Worm (Caenorhabditis elegans) whole organism, late embryonic: ENCODE data around the gene npr-25.

Source experiments
- C38D4.7 ChIP-seq: fragments of 200-800 bp; sonication (Bioruptor generic); optimal IDR thresholded peaks from 2 replicates; lab custom pipeline; 2018; ENCODE audit warnings: mild to moderate bottlenecking, missing genetic modification characterization, moderate library complexity, missing compliant biosample characterization
- F13H6.1 ChIP-seq: sonication (generic microtip); optimal IDR thresholded peaks from 2 replicates; lab custom pipeline; 2016; ENCODE audit warnings: missing genetic modification characterization, missing compliant biosample characterization
- K02D7.2 ChIP-seq: sonication (generic microtip); optimal IDR thresholded peaks from 2 replicates; lab custom pipeline; 2017; ENCODE audit warnings: mild to moderate bottlenecking, missing genetic modification characterization, missing compliant biosample characterization
- K09A11.1 ChIP-seq: sonication (generic microtip); optimal IDR thresholded peaks from 2 replicates; lab custom pipeline; 2017; ENCODE audit warnings: antibody characterized with exemption, mild to moderate bottlenecking, missing genetic modification characterization, missing compliant biosample characterization; ENCODE audit not compliant: insufficient read depth
- Y22D7AL.16 ChIP-seq: sonication (generic microtip); optimal IDR thresholded peaks from 2 replicates; lab custom pipeline; 2016; ENCODE audit warnings: missing genetic modification characterization, missing compliant biosample characterization
- ama-1 ChIP-seq: fragments of 150-350 bp; optimal IDR thresholded peaks from 2 replicates; lab custom pipeline; 2014
- ceh-19 ChIP-seq: fragments of 200-800 bp; sonication (Bioruptor generic); optimal IDR thresholded peaks from 2 replicates; lab custom pipeline; 2018; ENCODE audit warnings: mild to moderate bottlenecking, missing genetic modification characterization, missing compliant biosample characterization
- ceh-30 ChIP-seq: fragments of 150-350 bp; optimal IDR thresholded peaks from 2 replicates; lab custom pipeline; 2014; ENCODE audit warnings: missing biosample characterization, missing genetic modification characterization
- ceh-31 ChIP-seq: sonication (generic microtip); optimal IDR thresholded peaks from 2 replicates; lab custom pipeline; 2016; ENCODE audit warnings: missing genetic modification characterization, missing compliant biosample characterization
- ceh-34 ChIP-seq: sonication (generic microtip); optimal IDR thresholded peaks from 2 replicates; lab custom pipeline; 2016; ENCODE audit warnings: mild to moderate bottlenecking, missing genetic modification characterization, missing compliant biosample characterization
- ceh-45 ChIP-seq: fragments of 200-800 bp; sonication (Bioruptor generic); IDR thresholded peaks from 2 replicates; pipeline ENCODE4 v1.3.6; 2022; ENCODE audit warnings: missing genetic modification reagents, missing genetic modification characterization, missing compliant biosample characterization
- ceh-48 ChIP-seq: sonication (generic microtip); optimal IDR thresholded peaks from 2 replicates; lab custom pipeline; 2016; ENCODE audit warnings: missing genetic modification characterization, inconsistent platforms, missing compliant biosample characterization
- ceh-6 ChIP-seq: fragments of 200-800 bp; sonication (Bioruptor generic); optimal IDR thresholded peaks from 2 replicates; lab custom pipeline; 2018; ENCODE audit warnings: mild to moderate bottlenecking, missing genetic modification characterization, missing compliant biosample characterization
- che-1 ChIP-seq: sonication (generic microtip); optimal IDR thresholded peaks from 2 replicates; lab custom pipeline; 2016; ENCODE audit warnings: mild to moderate bottlenecking, missing genetic modification characterization, missing compliant biosample characterization
- dmd-4 ChIP-seq: sonication (generic microtip); optimal IDR thresholded peaks from 2 replicates; lab custom pipeline; 2016; ENCODE audit warnings: borderline replicate concordance, missing genetic modification characterization, missing compliant biosample characterization
- dve-1 ChIP-seq: sonication (generic microtip); optimal IDR thresholded peaks from 2 replicates; lab custom pipeline; 2017; ENCODE audit warnings: antibody characterized with exemption, mild to moderate bottlenecking, missing genetic modification characterization, missing compliant biosample characterization
- elt-4 ChIP-seq: sonication (generic microtip); optimal IDR thresholded peaks from 2 replicates; lab custom pipeline; 2016; ENCODE audit warnings: missing genetic modification characterization, missing compliant biosample characterization
- fax-1 ChIP-seq: sonication (generic microtip); optimal IDR thresholded peaks from 2 replicates; lab custom pipeline; 2016; ENCODE audit warnings: missing genotype, missing genetic modification characterization, missing compliant biosample characterization
- fkh-10 ChIP-seq: fragments of 150-350 bp; optimal IDR thresholded peaks from 2 replicates; lab custom pipeline; 2014; ENCODE audit warnings: missing biosample characterization, missing genetic modification reagents, missing genetic modification characterization
- gmeb-2 ChIP-seq: sonication (generic microtip); optimal IDR thresholded peaks from 2 replicates; lab custom pipeline; 2016; ENCODE audit warnings: missing genetic modification characterization, inconsistent platforms, missing compliant biosample characterization
- hlh-13 ChIP-seq: fragments of 200-800 bp; sonication (Bioruptor generic); optimal IDR thresholded peaks from 2 replicates; lab custom pipeline; 2018; ENCODE audit warnings: mild to moderate bottlenecking, missing genetic modification characterization, missing compliant biosample characterization
- hlh-30 ChIP-seq: sonication (generic microtip); optimal IDR thresholded peaks from 2 replicates; lab custom pipeline; 2017; ENCODE audit warnings: antibody characterized with exemption, missing genetic modification characterization, missing compliant biosample characterization; ENCODE audit not compliant: insufficient read depth
- hlh-8 ChIP-seq: sonication (generic microtip); optimal IDR thresholded peaks from 2 replicates; lab custom pipeline; 2016; ENCODE audit warnings: missing genotype, missing genetic modification characterization, missing compliant biosample characterization
- lim-6 ChIP-seq: sonication (generic microtip); optimal IDR thresholded peaks from 2 replicates; lab custom pipeline; 2016; ENCODE audit warnings: missing genetic modification characterization, missing compliant biosample characterization
- lin-11 ChIP-seq: fragments of 200-800 bp; sonication (Bioruptor generic); optimal IDR thresholded peaks from 2 replicates; lab custom pipeline; 2018; ENCODE audit warnings: mild to moderate bottlenecking, missing genetic modification characterization, missing compliant biosample characterization
- madf-2 ChIP-seq: sonication (generic microtip); optimal IDR thresholded peaks from 2 replicates; lab custom pipeline; 2017; ENCODE audit warnings: missing genetic modification characterization, missing compliant biosample characterization
- odd-2 ChIP-seq: sonication (generic microtip); optimal IDR thresholded peaks from 2 replicates; lab custom pipeline; 2017; ENCODE audit warnings: antibody characterized with exemption, mild to moderate bottlenecking, missing genetic modification characterization, missing compliant biosample characterization
- pat-9 ChIP-seq: fragments of 200-800 bp; sonication (Bioruptor generic); optimal IDR thresholded peaks from 2 replicates; lab custom pipeline; 2018; ENCODE audit warnings: mild to moderate bottlenecking, missing genetic modification characterization, moderate library complexity, missing compliant biosample characterization
- pax-1 ChIP-seq: fragments of 150-350 bp; optimal IDR thresholded peaks from 2 replicates; lab custom pipeline; 2014; ENCODE audit warnings: missing biosample characterization, missing genetic modification characterization
- pha-2 ChIP-seq: sonication (generic microtip); optimal IDR thresholded peaks from 2 replicates; lab custom pipeline; 2017; ENCODE audit warnings: mild to moderate bottlenecking, missing genetic modification characterization, missing compliant biosample characterization
- pros-1 ChIP-seq: fragments of 150-350 bp; optimal IDR thresholded peaks from 2 replicates; lab custom pipeline; 2014; ENCODE audit warnings: missing biosample characterization, missing genetic modification reagents, missing genetic modification characterization
- ref-2 ChIP-seq: sonication (generic microtip); optimal IDR thresholded peaks from 2 replicates; lab custom pipeline; 2016; ENCODE audit warnings: missing genetic modification characterization, missing compliant biosample characterization
- sox-2 ChIP-seq: fragments of 200-800 bp; sonication (Bioruptor generic); IDR thresholded peaks from 2 replicates; pipeline ENCODE4 v1.3.6; 2022; ENCODE audit warnings: missing genetic modification reagents, missing genetic modification characterization, missing compliant biosample characterization
- syd-9 ChIP-seq: sonication (generic microtip); optimal IDR thresholded peaks from 2 replicates; lab custom pipeline; 2016; ENCODE audit warnings: mild to moderate bottlenecking, missing genetic modification characterization, moderate library complexity, missing compliant biosample characterization
- tbx-2 ChIP-seq: sonication (generic microtip); optimal IDR thresholded peaks from 2 replicates; lab custom pipeline; 2016; ENCODE audit warnings: missing genetic modification characterization, missing compliant biosample characterization
- unc-3 ChIP-seq, 2 experiments: fragments of 200-800 bp in 1 of 2; sonication (Bioruptor generic) in 1 of 2; sonication (generic microtip) in 1 of 2; conservative IDR thresholded peaks in 1 of 2; optimal IDR thresholded peaks in 1 of 2; 2 replicates each; pipeline versions ENCODE4 v1.3.6 to Lab custom; 2016 to 2022; ENCODE audit warnings: missing compliant biosample characterization in 2 of 2, missing genetic modification characterization in 2 of 2, missing genetic modification reagents in 1 of 2
- unc-42 ChIP-seq: sonication (generic microtip); optimal IDR thresholded peaks from 2 replicates; lab custom pipeline; 2016; ENCODE audit warnings: missing genotype, missing genetic modification characterization, missing compliant biosample characterization

Gene npr-25

DNA sequence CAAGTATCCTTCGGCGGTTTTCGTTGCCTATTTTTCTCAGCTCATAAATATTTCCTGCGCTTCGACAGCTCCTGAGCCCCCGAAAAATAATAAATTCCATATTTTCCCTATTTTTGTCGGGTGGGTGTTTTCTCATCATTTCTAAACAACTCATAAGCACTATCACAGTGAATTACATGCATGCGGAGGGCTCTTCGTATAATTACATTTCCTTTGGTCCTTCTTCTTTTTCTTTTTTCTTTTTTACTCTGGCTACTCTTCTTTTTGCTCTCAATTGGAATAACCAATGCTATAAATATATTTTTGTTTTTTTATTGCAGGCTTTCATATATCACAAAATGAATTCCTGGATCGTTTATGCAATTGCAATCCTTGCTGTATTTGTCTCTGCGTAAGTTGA lies 10.9 kb downstream of the npr-25 start, which contains the start of gene T02E9.5:
Gene T02E9.5, plus strand, starts transcription at position 321 of the 400 bp plus-strand sequence.
- TF ChIP-seq hlh-13 (GFP tag; lab: Kevin White, UChicago), result no peak
- TF ChIP-seq Y22D7AL.16, result no peak
- TF ChIP-seq C38D4.7 (GFP tag; lab: Kevin White, UChicago), result no peak
- TF ChIP-seq unc-42 (tag; lab: Kevin White, UChicago), result peak; percentile 91
- TF ChIP-seq pat-9, result no peak
- no peak for TF ChIP-seq hlh-8 (tag; lab: Kevin White, UChicago)

DNA sequence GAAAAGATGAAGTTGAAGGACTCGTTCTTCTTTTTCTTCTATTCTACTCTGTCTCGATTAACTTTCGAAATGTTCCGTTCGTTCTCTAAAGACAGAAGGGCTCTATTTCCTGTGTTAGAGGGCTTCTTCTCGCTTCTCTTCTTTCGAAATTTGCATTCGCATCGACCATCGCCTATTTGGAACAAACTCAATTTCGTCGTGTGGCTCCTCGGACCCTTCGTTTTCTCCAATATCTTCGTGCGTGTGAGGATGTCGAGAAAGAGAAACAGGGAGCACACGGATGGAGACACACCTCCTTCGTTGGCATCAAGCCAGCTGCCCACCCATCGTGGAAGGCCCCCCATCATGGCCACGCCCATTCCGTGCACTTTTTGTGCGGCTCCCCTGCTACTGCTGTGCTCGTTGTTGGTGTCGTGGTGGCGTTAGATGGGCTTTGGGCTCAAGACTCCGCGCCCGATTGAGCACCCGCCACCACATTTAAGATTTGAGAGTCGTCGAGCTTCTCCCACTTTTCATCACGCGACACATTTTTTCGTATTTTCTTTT lies 11.6 kb downstream of the npr-25 start:
- TF ChIP-seq che-1 (no peak), dve-1 (tag; lab: Kevin White, UChicago) (no peak), ceh-34 (tag; lab: Kevin White, UChicago) (peak; percentile 16), ref-2 (tag; lab: Kevin White, UChicago) (peak; percentile 26), ceh-45 (GFP tag; lab: Robert Waterston, UW) (no peak), ceh-19 (GFP tag; lab: Kevin White, UChicago) (peak; percentile 24), lim-6 (tag; lab: Kevin White, UChicago) (no peak), ceh-6 (GFP tag; lab: Kevin White, UChicago) (no peak), sox-2 (no peak), tbx-2 (tag; lab: Kevin White, UChicago) (peak; percentile 13), ceh-31 (peak; percentile 38), unc-42 (tag; lab: Kevin White, UChicago) (peak; percentile 97)

DNA sequence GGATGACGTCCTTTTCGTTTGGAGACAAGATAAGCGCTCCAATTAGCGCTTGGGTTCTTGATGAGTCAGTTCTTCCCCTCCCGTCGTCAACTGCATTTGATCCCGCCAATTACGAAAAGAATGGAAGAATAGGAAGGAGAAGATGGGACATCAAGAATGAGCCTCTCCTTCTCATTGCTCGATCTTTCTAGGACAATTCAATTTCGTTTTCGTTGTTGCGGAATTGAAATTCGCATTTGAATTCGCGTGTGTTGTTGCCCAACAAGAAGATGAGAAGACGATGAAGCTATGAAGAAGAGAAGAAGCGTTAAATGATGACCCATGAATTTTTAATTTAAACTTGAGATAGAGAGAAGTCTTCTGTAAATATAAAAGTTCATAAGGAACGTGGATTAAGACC lies 15.9 kb downstream of the npr-25 start:
- TF ChIP-seq ceh-34 (tag; lab: Kevin White, UChicago), result no peak
- peak; percentile 90 for TF ChIP-seq unc-42 (tag; lab: Kevin White, UChicago)

DNA sequence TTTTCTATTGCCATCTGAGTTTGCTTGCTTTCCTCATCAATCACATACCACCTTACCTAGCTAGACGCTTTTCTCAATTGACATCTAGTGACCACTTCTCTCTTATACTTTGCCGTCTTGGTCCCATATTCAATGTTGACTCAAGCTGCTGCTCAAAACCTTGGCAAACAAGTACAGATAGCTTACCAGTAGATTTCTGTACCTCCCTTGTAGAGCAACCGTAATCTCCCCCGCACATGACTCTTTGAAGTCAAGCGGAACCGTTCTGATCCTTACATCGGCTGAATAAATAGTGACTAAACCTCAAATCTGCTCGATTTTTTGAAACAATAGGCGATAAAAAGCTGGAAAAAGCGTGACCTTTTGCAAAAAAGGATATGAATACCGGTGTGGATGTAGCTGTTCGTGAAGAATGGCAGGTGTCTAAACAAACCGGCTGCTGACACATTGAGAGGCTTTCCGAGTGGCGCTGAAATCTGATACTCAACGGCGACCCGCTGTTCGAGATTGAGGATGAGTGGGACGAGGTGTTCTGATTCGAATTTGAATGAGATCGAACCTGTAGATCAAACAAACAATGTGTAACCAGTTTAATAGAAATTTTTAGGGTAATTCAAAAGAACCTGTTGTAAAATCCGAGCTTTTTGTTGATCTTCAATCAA lies 16.9 kb downstream of the npr-25 start:
- TF ChIP-seq ceh-34 (tag; lab: Kevin White, UChicago) (peak; percentile 97), ceh-48 (tag; lab: Kevin White, UChicago) (no peak), gmeb-2 (no peak), K02D7.2 (no peak), fax-1 (tag; lab: Kevin White, UChicago) (no peak), pha-2 (peak; percentile 5), odd-2 (tag; lab: Kevin White, UChicago) (no peak), F13H6.1 (tag; lab: Kevin White, UChicago) (no peak), ceh-45 (GFP tag; lab: Robert Waterston, UW) (no peak), hlh-30 (no peak), elt-4 (tag; lab: Kevin White, UChicago) (no peak), unc-3 (GFP tag; conservative IDR thresholded peaks at IDR 0.05; lab: Robert Waterston, UW) (no peak), unc-3 (tag; optimal IDR thresholded peaks at IDR 0.05; lab: Kevin White, UChicago) (no peak), syd-9 (no peak), dve-1 (tag; lab: Kevin White, UChicago) (no peak), K09A11.1 (tag; lab: Kevin White, UChicago) (no peak), dmd-4 (no peak), pat-9 (no peak), pax-1 (tag; lab: Kevin White, UChicago) (peak; percentile 95), Y22D7AL.16 (no peak), madf-2 (tag; lab: Kevin White, UChicago) (no peak)

DNA sequence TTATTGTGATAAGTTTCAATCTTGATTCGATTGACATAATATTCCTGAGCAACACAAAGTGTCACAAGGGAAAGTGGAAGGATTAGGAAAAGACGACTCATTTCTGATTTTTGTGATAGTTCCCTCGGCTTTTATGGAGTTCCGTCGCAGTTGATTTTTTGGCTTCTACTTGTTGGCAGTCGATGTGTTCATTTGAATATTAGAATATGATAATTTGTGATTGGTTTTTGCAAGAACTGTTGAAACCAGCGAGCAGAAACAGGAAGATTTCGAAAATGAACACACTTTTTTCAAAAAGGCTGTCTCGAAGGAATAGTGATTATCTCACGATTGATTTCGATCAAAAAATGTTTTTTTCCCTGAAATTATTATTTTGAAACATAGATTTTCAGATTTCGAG lies 18.6 kb downstream of the npr-25 start, which contains the start of gene T02E9.6:
Gene T02E9.6, minus strand, starts transcription at position 101 of the 400 bp plus-strand sequence.
- no peak for TF ChIP-seq fkh-10 (GFP tag; lab: Kevin White, UChicago)
- no peak for TF ChIP-seq ama-1 (lab: Kevin White, UChicago)
- TF ChIP-seq ceh-30, result no peak
- TF ChIP-seq ceh-31, result no peak
- TF ChIP-seq pros-1, result no peak
- no peak for TF ChIP-seq lin-11 (tag; lab: Kevin White, UChicago)
- TF ChIP-seq gmeb-2, result no peak
